Worm (Caenorhabditis elegans) whole organism, L3 larva: ENCODE results near the gene Y57G11C.52.

Experiments used
- pqm-1 ChIP-seq: fragments of 150-350 bp; optimal IDR thresholded peaks from 2 replicates; lab custom pipeline; 2017; ENCODE audit warnings: missing biosample characterization, missing genetic modification characterization, inconsistent platforms
- unc-62 ChIP-seq: fragments of 150-350 bp; sonication (generic microtip); optimal IDR thresholded peaks from 4 replicates; lab custom pipeline; 2014; ENCODE audit warnings: missing biosample characterization, missing genetic modification reagents, missing genetic modification characterization
- ztf-11 ChIP-seq: fragments of 150-350 bp; optimal IDR thresholded peaks from 2 replicates; lab custom pipeline; 2014; ENCODE audit warnings: missing biosample characterization, missing genetic modification characterization

DNA sequence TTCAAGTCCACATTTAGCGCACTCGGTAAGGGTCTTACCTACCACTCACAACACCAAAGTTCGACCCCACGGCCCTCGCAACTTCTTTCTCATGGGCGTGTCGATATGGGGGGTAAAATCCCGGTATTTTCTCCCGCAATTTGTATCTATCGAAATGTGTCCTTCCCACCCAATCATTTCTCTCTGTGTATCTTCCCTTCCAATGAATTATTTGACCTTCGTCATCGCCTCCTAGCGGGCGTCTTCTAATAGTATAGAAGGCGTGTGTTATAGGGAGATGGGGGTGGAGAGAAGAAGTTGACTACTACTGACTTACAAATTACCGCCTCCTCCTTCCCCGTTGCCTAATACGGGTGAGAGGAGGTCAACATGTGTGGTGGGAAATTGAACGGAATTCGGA is 22.8 kb downstream of the Y57G11C.52 start:
- TF ChIP-seq unc-62 (GFP tag; lab: Kevin White, UChicago), result no peak
- no peak for TF ChIP-seq ztf-11 (tag; lab: Kevin White, UChicago)
- no peak for TF ChIP-seq pqm-1 (tag; lab: Kevin White, UChicago)
